Worm (Caenorhabditis elegans): Measurements from ENCODE around the gene Y53F4B.24.

The Y53F4B.24 gene

ce11 chrII:15167340-15167739 is 33.1 kb upstream of the Y53F4B.24 start, which contains the start of gene gst-28:
Gene gst-28 (minus strand): TSS chrII:15167577.
- TF ChIP-seq ets-4 (tag; optimal IDR thresholded peaks at IDR 0.05) (no peak), nhr-11 (tag; optimal IDR thresholded peaks at IDR 0.05) (no peak), nfya-1 (tag; optimal IDR thresholded peaks at IDR 0.05) (no peak), ceh-30 (tag; optimal IDR thresholded peaks at IDR 0.05) (no peak), hlh-30 (tag; optimal IDR thresholded peaks at IDR 0.05; ENCODE audit: insufficient read depth) (no peak), dmd-4 (tag; optimal IDR thresholded peaks at IDR 0.05; ENCODE audit: borderline replicate concordance) (no peak)

ce11 chrII:15165681-15166235 is 31.5 kb upstream of the Y53F4B.24 start, which contains the start of gene gst-27:
Gene gst-27 (minus strand): TSS chrII:15165731.
- TF ChIP-seq zip-5 (tag; optimal IDR thresholded peaks at IDR 0.05) (peak; percentile 53), K02D7.2 (tag; optimal IDR thresholded peaks at IDR 0.05) (peak; percentile 69), hlh-15 (tag; optimal IDR thresholded peaks at IDR 0.05) (peak; percentile 9), elt-2 (tag; optimal IDR thresholded peaks at IDR 0.05) (peak; percentile 84), sdc-2 (tag; optimal IDR thresholded peaks at IDR 0.05) (peak; percentile 74), F13H6.1 (tag; optimal IDR thresholded peaks at IDR 0.05) (peak; percentile 74), unc-42 (tag; optimal IDR thresholded peaks at IDR 0.05) (peak; percentile 59), che-1 (tag; optimal IDR thresholded peaks at IDR 0.05) (peak; percentile 82), C38D4.7 (GFP tag; optimal IDR thresholded peaks at IDR 0.05) (peak; percentile 76), ets-4 (tag; optimal IDR thresholded peaks at IDR 0.05) (peak; percentile 58), dmd-4 (tag; optimal IDR thresholded peaks at IDR 0.05; ENCODE audit: borderline replicate concordance) (peak; percentile 53), ahr-1 (tag; optimal IDR thresholded peaks at IDR 0.05) (peak; percentile 63), ama-1 (optimal IDR thresholded peaks at IDR 0.05) (no peak), unc-3 (GFP tag; conservative IDR thresholded peaks at IDR 0.05) (peak; percentile 52; the same call in 1 of the 2 replicates), unc-3 (tag; optimal IDR thresholded peaks at IDR 0.05) (peak; percentile 24), pax-1 (tag; optimal IDR thresholded peaks at IDR 0.05) (no peak), nhr-232 (tag; optimal IDR thresholded peaks at IDR 0.05) (peak; percentile 74), unc-55 (GFP tag; optimal IDR thresholded peaks at IDR 0.05) (peak; percentile 18), hlh-8 (tag; optimal IDR thresholded peaks at IDR 0.05) (peak; percentile 68), npax-4 (tag; optimal IDR thresholded peaks at IDR 0.05) (peak; percentile 62), tbx-2 (tag; optimal IDR thresholded peaks at IDR 0.05) (peak; percentile 70), elt-4 (tag; optimal IDR thresholded peaks at IDR 0.05) (no peak), mec-3 (tag; optimal IDR thresholded peaks at IDR 0.05; ENCODE audit: borderline replicate concordance) (no peak), C08G9.2 (tag; optimal IDR thresholded peaks at IDR 0.05) (peak; percentile 75), K09A11.1 (tag; optimal IDR thresholded peaks at IDR 0.05; ENCODE audit: insufficient read depth) (peak; percentile 61), ceh-30 (tag; optimal IDR thresholded peaks at IDR 0.05) (peak; percentile 48), ceh-45 (GFP tag; IDR thresholded peaks at IDR 0.05) (peak; percentile 68), ceh-34 (tag; optimal IDR thresholded peaks at IDR 0.05) (peak; percentile 81), lin-11 (tag; optimal IDR thresholded peaks at IDR 0.05) (peak; percentile 77), hlh-30 (tag; optimal IDR thresholded peaks at IDR 0.05; ENCODE audit: insufficient read depth) (peak; percentile 52), hlh-13 (GFP tag; optimal IDR thresholded peaks at IDR 0.05) (peak; percentile 69), fkh-10 (GFP tag; optimal IDR thresholded peaks at IDR 0.05) (peak; percentile 49), eyg-1 (tag; optimal IDR thresholded peaks at IDR 0.05) (peak; percentile 2), pqm-1 (tag; optimal IDR thresholded peaks at IDR 0.05) (peak; percentile 72), hlh-6 (tag; optimal IDR thresholded peaks at IDR 0.05) (peak; percentile 86), ceh-2 (tag; optimal IDR thresholded peaks at IDR 0.05) (peak; percentile 48), ceh-14 (tag; optimal IDR thresholded peaks at IDR 0.05) (peak; percentile 59), fax-1 (tag; optimal IDR thresholded peaks at IDR 0.05) (peak; percentile 77), syd-9 (tag; optimal IDR thresholded peaks at IDR 0.05) (peak; percentile 75), ceh-19 (GFP tag; optimal IDR thresholded peaks at IDR 0.05) (peak; percentile 86), ttx-3 (tag; optimal IDR thresholded peaks at IDR 0.05) (peak; percentile 74), ceh-18 (tag; optimal IDR thresholded peaks at IDR 0.05) (peak; percentile 83), sox-2 (GFP tag; IDR thresholded peaks at IDR 0.05) (peak; percentile 74), Y22D7AL.16 (tag; optimal IDR thresholded peaks at IDR 0.05) (peak; percentile 74), gmeb-2 (tag; optimal IDR thresholded peaks at IDR 0.05) (peak; percentile 76), dve-1 (tag; optimal IDR thresholded peaks at IDR 0.05) (peak; percentile 86), ztf-16 (tag; optimal IDR thresholded peaks at IDR 0.05) (peak; percentile 86), nfya-1 (tag; optimal IDR thresholded peaks at IDR 0.05) (peak; percentile 87)

All from whole organism, late embryonic.